Fruit fly (Drosophila melanogaster) whole organism, embryonic: ENCODE results near the gene Chrac-16.

Experiments
- Adf1 ChIP-seq: fragments of 200-800 bp; sonication (Bioruptor generic); IDR thresholded peaks from 2 replicates; pipeline ENCODE4 v1.3.6; 2022; ENCODE audit warnings: missing biosample characterization, missing genetic modification characterization
- Bgb ChIP-seq: fragments of 200-800 bp; sonication (Bioruptor generic); IDR thresholded peaks from 2 replicates; pipeline ENCODE4 v1.3.6; 2022; ENCODE audit warnings: missing biosample characterization, missing genetic modification characterization; ENCODE audit not compliant: partially characterized antibody
- C15 ChIP-seq: fragments of 200-800 bp; sonication (Bioruptor generic); IDR thresholded peaks from 3 replicates; pipeline ENCODE4 v1.3.6; 2022; ENCODE audit warnings: missing biosample characterization, missing genetic modification characterization
- CG12769 ChIP-seq: fragments of 200-800 bp; sonication (Bioruptor generic); optimal IDR thresholded peaks from 2 replicates; lab custom pipeline; 2019; ENCODE audit warnings: missing biosample characterization, mild to moderate bottlenecking, missing genetic modification characterization, moderate library complexity
- CG13123 ChIP-seq: fragments of 200-800 bp; sonication (Bioruptor generic); optimal IDR thresholded peaks from 2 replicates; lab custom pipeline; 2016; ENCODE audit warnings: missing biosample characterization, missing genetic modification characterization
- CG14014 ChIP-seq: fragments of 200-800 bp; sonication (Bioruptor generic); IDR thresholded peaks from 2 replicates; pipeline ENCODE4 v1.3.6; 2022; ENCODE audit warnings: missing biosample characterization, missing genetic modification characterization
- CG14667 ChIP-seq: fragments of 200-800 bp; sonication (Bioruptor generic); IDR thresholded peaks from 2 replicates; pipeline ENCODE4 v1.3.6; 2022; ENCODE audit warnings: missing biosample characterization, missing genetic modification characterization
- CG15011 ChIP-seq: fragments of 200-800 bp; sonication (Bioruptor generic); optimal IDR thresholded peaks from 3 replicates; lab custom pipeline; 2018; ENCODE audit warnings: missing biosample characterization, mild to moderate bottlenecking, missing genetic modification characterization
- CG17385 ChIP-seq: fragments of 200-800 bp; sonication (Bioruptor generic); optimal IDR thresholded peaks from 3 replicates; lab custom pipeline; 2018; ENCODE audit warnings: missing biosample characterization, mild to moderate bottlenecking, missing genetic modification characterization
- CG2129 ChIP-seq: fragments of 200-800 bp; sonication (Bioruptor generic); IDR thresholded peaks from 2 replicates; pipeline ENCODE4 v1.3.6; 2022; ENCODE audit warnings: missing biosample characterization, missing genetic modification characterization; ENCODE audit not compliant: partially characterized antibody
- CG2202 ChIP-seq: fragments of 200-800 bp; sonication (Bioruptor generic); optimal IDR thresholded peaks from 2 replicates; lab custom pipeline; 2018; ENCODE audit warnings: missing biosample characterization, mild to moderate bottlenecking, missing genetic modification characterization
- CG3065 ChIP-seq: fragments of 200-800 bp; sonication (Bioruptor generic); optimal IDR thresholded peaks from 2 replicates; lab custom pipeline; 2016; ENCODE audit warnings: missing biosample characterization, missing genetic modification characterization
- CG3163 ChIP-seq: fragments of 200-800 bp; sonication (Bioruptor generic); optimal IDR thresholded peaks from 3 replicates; lab custom pipeline; 2016; ENCODE audit warnings: missing biosample characterization, missing genetic modification characterization
- CG32772 ChIP-seq: fragments of 200-800 bp; sonication (Bioruptor generic); IDR thresholded peaks from 2 replicates; pipeline ENCODE4 v1.3.6; 2022; ENCODE audit warnings: missing biosample characterization, missing genetic modification characterization
- CG4424 ChIP-seq: fragments of 200-800 bp; sonication (Bioruptor generic); optimal IDR thresholded peaks from 3 replicates; lab custom pipeline; 2016; ENCODE audit warnings: missing biosample characterization, missing genetic modification characterization
- CG4820 ChIP-seq: fragments of 200-800 bp; sonication (Bioruptor generic); optimal IDR thresholded peaks from 3 replicates; lab custom pipeline; 2016; ENCODE audit warnings: missing biosample characterization, missing genetic modification characterization
- CG5953 ChIP-seq: fragments of 200-800 bp; sonication (Bioruptor generic); IDR thresholded peaks from 2 replicates; pipeline ENCODE4 v1.3.6; 2022; ENCODE audit warnings: missing biosample characterization, missing genetic modification characterization
- CG6791 ChIP-seq: fragments of 200-800 bp; sonication (Bioruptor generic); IDR thresholded peaks from 3 replicates; pipeline ENCODE4 v1.3.6; 2022; ENCODE audit warnings: missing biosample characterization, missing genetic modification characterization; ENCODE audit not compliant: partially characterized antibody
- CG7963 ChIP-seq: fragments of 200-800 bp; sonication (Bioruptor generic); IDR thresholded peaks from 3 replicates; pipeline ENCODE4 v1.3.6; 2022; ENCODE audit warnings: missing biosample characterization, missing genetic modification characterization; ENCODE audit not compliant: partially characterized antibody
- Fer1 ChIP-seq: fragments of 200-800 bp; sonication (Bioruptor generic); optimal IDR thresholded peaks from 2 replicates; lab custom pipeline; 2017; ENCODE audit warnings: missing biosample characterization, mild to moderate bottlenecking, missing genetic modification characterization
- HLH54F ChIP-seq: fragments of 200-800 bp; sonication (Bioruptor generic); optimal IDR thresholded peaks from 3 replicates; lab custom pipeline; 2016; ENCODE audit warnings: missing biosample characterization, missing genetic modification characterization
- Hmr ChIP-seq: fragments of 200-800 bp; sonication (Bioruptor generic); optimal IDR thresholded peaks from 3 replicates; lab custom pipeline; 2017; ENCODE audit warnings: mild to moderate bottlenecking, missing biosample characterization, missing genetic modification reagents, missing genetic modification characterization
- Hr51 ChIP-seq, 2 experiments: fragments of 200-800 bp; sonication (Bioruptor generic); optimal IDR thresholded peaks; 2 replicates in 1 of 2; 3 replicates in 1 of 2; lab custom pipeline; 2016 to 2018; ENCODE audit warnings: missing biosample characterization in 2 of 2, missing genetic modification characterization in 2 of 2, mild to moderate bottlenecking in 1 of 2, moderate library complexity in 1 of 2
- Max ChIP-seq: fragments of 200-800 bp; sonication (Bioruptor generic); optimal IDR thresholded peaks from 2 replicates; lab custom pipeline; 2016; ENCODE audit warnings: missing biosample characterization, mild to moderate bottlenecking, missing genetic modification characterization
- Nf-YC ChIP-seq: fragments of 200-800 bp; optimal IDR thresholded peaks from 3 replicates; lab custom pipeline; 2019; ENCODE audit warnings: missing biosample characterization, mild to moderate bottlenecking, missing genetic modification characterization, moderate library complexity
- Sox102F ChIP-seq: fragments of 200-800 bp; sonication (Bioruptor generic); optimal IDR thresholded peaks from 2 replicates; lab custom pipeline; 2018; ENCODE audit warnings: missing biosample characterization, mild to moderate bottlenecking, missing genetic modification characterization, moderate library complexity
- ato ChIP-seq: fragments of 200-800 bp; sonication (Bioruptor generic); IDR thresholded peaks from 2 replicates; pipeline ENCODE4 v1.3.6; 2022; ENCODE audit warnings: missing biosample characterization, missing genetic modification characterization; ENCODE audit not compliant: partially characterized antibody
- corto ChIP-seq: fragments of 200-800 bp; sonication (Bioruptor generic); optimal IDR thresholded peaks from 2 replicates; lab custom pipeline; 2016; ENCODE audit warnings: missing biosample characterization, mild to moderate bottlenecking, missing genetic modification characterization, moderate library complexity
- fd102C ChIP-seq: fragments of 200-800 bp; sonication (Bioruptor generic); optimal IDR thresholded peaks from 2 replicates; lab custom pipeline; 2018; ENCODE audit warnings: missing biosample characterization, mild to moderate bottlenecking, missing genetic modification characterization, moderate library complexity
- ken ChIP-seq: fragments of 200-800 bp; sonication (Bioruptor generic); IDR thresholded peaks from 3 replicates; pipeline ENCODE4 v1.3.6; 2022; ENCODE audit warnings: missing biosample characterization, missing genetic modification characterization
- mld ChIP-seq: fragments of 200-800 bp; sonication (Bioruptor generic); IDR thresholded peaks from 3 replicates; pipeline ENCODE4 v1.3.6; 2022; ENCODE audit warnings: missing biosample characterization, missing genetic modification characterization; ENCODE audit not compliant: partially characterized antibody
- otp ChIP-seq: fragments of 200-800 bp; sonication (Bioruptor generic); IDR thresholded peaks from 3 replicates; pipeline ENCODE4, ENCODE4 v1.3.6; 2022; ENCODE audit warnings: missing biosample characterization, missing genetic modification characterization
- pb ChIP-seq: fragments of 200-800 bp; sonication (Bioruptor generic); optimal IDR thresholded peaks from 3 replicates; lab custom pipeline; 2016; ENCODE audit warnings: missing biosample characterization, missing genetic modification characterization
- phol ChIP-seq: fragments of 200-800 bp; sonication (Bioruptor generic); optimal IDR thresholded peaks from 3 replicates; lab custom pipeline; 2018; ENCODE audit warnings: missing biosample characterization, mild to moderate bottlenecking, missing genetic modification characterization, moderate library complexity
- prd ChIP-seq, 3 experiments: fragments of >200 bp in 2 of 3; fragments of 200-800 bp in 1 of 3; sonication (Bioruptor generic) in 1 of 3; optimal IDR thresholded peaks in 2 of 3; IDR thresholded peaks in 1 of 3; 2 replicates in 2 of 3; 3 replicates in 1 of 3; pipeline versions ENCODE4 v1.3.6 to Lab custom; 2017 to 2022; ENCODE audit warnings: missing biosample characterization in 1 of 3, missing genetic modification characterization in 1 of 3
- pzg ChIP-seq: fragments of 200-800 bp; sonication (Bioruptor generic); optimal IDR thresholded peaks from 3 replicates; lab custom pipeline; 2018; ENCODE audit warnings: missing biosample characterization, mild to moderate bottlenecking, missing genetic modification characterization, moderate library complexity
- repo ChIP-seq: fragments of 200-800 bp; sonication (Bioruptor generic); optimal IDR thresholded peaks from 2 replicates; lab custom pipeline; 2016; ENCODE audit warnings: missing biosample characterization, missing genetic modification characterization
- run ChIP-seq: fragments of 200-800 bp; sonication (Bioruptor generic); optimal IDR thresholded peaks from 3 replicates; lab custom pipeline; 2018; ENCODE audit warnings: missing biosample characterization, mild to moderate bottlenecking, missing genetic modification characterization
- sd ChIP-seq: fragments of 200-800 bp; sonication (Bioruptor generic); optimal IDR thresholded peaks from 3 replicates; lab custom pipeline; 2018; ENCODE audit warnings: missing biosample characterization, mild to moderate bottlenecking, missing genetic modification characterization, moderate library complexity
- seq ChIP-seq: fragments of 200-800 bp; sonication (Bioruptor generic); IDR thresholded peaks from 2 replicates; pipeline ENCODE4 v1.3.6; 2022; ENCODE audit warnings: missing biosample characterization, missing genetic modification characterization
- shn ChIP-seq: fragments of 200-800 bp; sonication (Bioruptor generic); optimal IDR thresholded peaks from 3 replicates; lab custom pipeline; 2016; ENCODE audit warnings: missing biosample characterization, missing genetic modification characterization
- sisA ChIP-seq: fragments of 200-800 bp; sonication (Bioruptor generic); IDR thresholded peaks from 2 replicates; pipeline ENCODE4 v1.3.6; 2022; ENCODE audit warnings: missing biosample characterization, missing genetic modification characterization
- ssp ChIP-seq: fragments of 200-800 bp; sonication (Bioruptor generic); IDR thresholded peaks from 2 replicates; pipeline ENCODE4 v1.3.6; 2022; ENCODE audit warnings: missing biosample characterization, missing genetic modification characterization
- stc ChIP-seq: fragments of 200-800 bp; sonication (Bioruptor generic); IDR thresholded peaks from 2 replicates; pipeline ENCODE4 v1.3.6; 2022; ENCODE audit warnings: missing biosample characterization, missing genetic modification characterization
- stwl ChIP-seq: fragments of 200-800 bp; sonication (Bioruptor generic); optimal IDR thresholded peaks from 3 replicates; lab custom pipeline; 2018; ENCODE audit warnings: missing biosample characterization, mild to moderate bottlenecking, missing genetic modification characterization, moderate library complexity
- zf30C ChIP-seq: fragments of 200-800 bp; sonication (Bioruptor generic); optimal IDR thresholded peaks from 3 replicates; lab custom pipeline; 2018; ENCODE audit warnings: missing biosample characterization, mild to moderate bottlenecking, missing genetic modification characterization
- zfh2 ChIP-seq: fragments of 200-800 bp; sonication (Bioruptor generic); optimal IDR thresholded peaks from 2 replicates; lab custom pipeline; 2016; ENCODE audit warnings: missing biosample characterization, missing genetic modification characterization

The Chrac-16 gene

dm6 chrX:12003437-12004394 lies 14.0 kb downstream of the Chrac-16 start, which contains the start of gene fw (continued):
- TF ChIP-seq phol (no peak), Adf1 (GFP tag; lab: Robert Waterston, UW) (no peak), sisA (no peak), CG14014 (GFP tag; lab: Robert Waterston, UW) (peak; percentile 65; the same call in 1 of the 2 replicates), C15 (GFP tag; lab: Robert Waterston, UW) (no peak), otp (0 out of 3 replicates have a peak, but pooled peaks have one; percentile 13), zf30C (GFP tag; lab: Kevin White, UChicago) (no peak), CG15011 (GFP tag; lab: Kevin White, UChicago) (no peak), CG7963 (GFP tag; lab: Robert Waterston, UW) (no peak), CG3065 (GFP tag; lab: Kevin White, UChicago) (no peak), CG12769 (tag; lab: Kevin White, UChicago) (peak; percentile 77), fd102C (no peak), Hmr (GFP tag; lab: Kevin White, UChicago) (no peak), ssp (GFP tag; lab: Robert Waterston, UW) (no peak), Nf-YC (tag; lab: Kevin White, UChicago) (no peak), CG13123 (GFP tag; lab: Kevin White, UChicago) (peak; percentile 24), Max (GFP tag; lab: Kevin White, UChicago) (no peak), run (tag; lab: Kevin White, UChicago) (no peak), stc (0 out of 2 replicates have a peak, but pooled peaks have one; percentile 14), CG6791 (no peak), mld (no peak), ato (no peak), CG2129 (no peak), CG17385 (no peak), pzg (GFP tag; lab: Kevin White, UChicago) (no peak), Hr51 (GFP tag; optimal IDR thresholded peaks at IDR 0.05; lab: Kevin White, UChicago) (no peak), stwl (tag; lab: Kevin White, UChicago) (no peak), CG4424 (no peak), Fer1 (GFP tag; lab: Kevin White, UChicago) (peak; percentile 14), Bgb (GFP tag; lab: Robert Waterston, UW) (no peak), CG3163 (peak; percentile 5), CG32772 (GFP tag; lab: Robert Waterston, UW) (no peak), CG14667 (GFP tag; lab: Robert Waterston, UW) (no peak), repo (GFP tag; lab: Kevin White, UChicago) (peak; percentile 39), Sox102F (GFP tag; lab: Kevin White, UChicago) (peak; percentile 46), pb (GFP tag; lab: Kevin White, UChicago) (no peak), shn (GFP tag; lab: Kevin White, UChicago) (no peak), CG5953 (GFP tag; lab: Robert Waterston, UW) (no peak), CG4820 (GFP tag; lab: Kevin White, UChicago) (no peak), ken (GFP tag; lab: Robert Waterston, UW) (0 out of 3 replicates have a peak, but pooled peaks have one; percentile 31), sd (tag; lab: Kevin White, UChicago) (no peak), CG2202 (no peak), seq (no peak), prd (optimal IDR thresholded peaks at IDR 0.05; lab: Kevin White, UChicago) (no peak), prd (GFP tag; IDR thresholded peaks at IDR 0.05; lab: Robert Waterston, UW) (peak; percentile 47; the same call in 1 of the 3 replicates), corto (GFP tag; lab: Kevin White, UChicago) (no peak), HLH54F (GFP tag; lab: Kevin White, UChicago) (no peak), zfh2 (GFP tag; lab: Kevin White, UChicago) (peak; percentile 19)
